Worm (Caenorhabditis elegans) whole organism, mixed stage, embryonic: ENCODE data around the gene smg-7.

Experiments used
- M03D4.4 ChIP-seq: sonication (generic microtip); optimal IDR thresholded peaks from 2 replicates; lab custom pipeline; 2017; ENCODE audit warnings: mild to moderate bottlenecking, missing genetic modification characterization, missing compliant biosample characterization
- bed-3 ChIP-seq: fragments of 200-800 bp; sonication (Bioruptor generic); optimal IDR thresholded peaks from 3 replicates; lab custom pipeline; 2018; ENCODE audit warnings: mild to moderate bottlenecking, missing genetic modification characterization, moderate library complexity, missing compliant biosample characterization
- blmp-1 ChIP-seq: fragments of 150-350 bp; optimal IDR thresholded peaks from 2 replicates; lab custom pipeline; 2014; ENCODE audit warnings: missing biosample characterization, missing genetic modification characterization
- ceh-39 ChIP-seq: fragments of 150-350 bp; optimal IDR thresholded peaks from 2 replicates; lab custom pipeline; 2014; ENCODE audit warnings: missing biosample characterization, missing genetic modification characterization
- ces-1 ChIP-seq: fragments of 150-350 bp; optimal IDR thresholded peaks from 2 replicates; lab custom pipeline; 2014; ENCODE audit warnings: missing biosample characterization, missing genetic modification reagents, missing genetic modification characterization
- cnd-1 ChIP-seq: fragments of 200-800 bp; sonication (Bioruptor generic); optimal IDR thresholded peaks from 2 replicates; lab custom pipeline; 2018; ENCODE audit warnings: mild to moderate bottlenecking, missing genetic modification characterization, missing compliant biosample characterization
- drap-1 ChIP-seq: fragments of 200-800 bp; sonication (Bioruptor generic); optimal IDR thresholded peaks from 3 replicates; lab custom pipeline; 2018; ENCODE audit warnings: mild to moderate bottlenecking, missing genetic modification characterization, missing compliant biosample characterization
- elt-1 ChIP-seq: sonication (generic microtip); optimal IDR thresholded peaks from 2 replicates; lab custom pipeline; 2017; ENCODE audit warnings: missing genetic modification characterization, mild to moderate bottlenecking, missing compliant biosample characterization, antibody characterized with exemption, moderate library complexity, borderline replicate concordance; ENCODE audit not compliant: insufficient read depth
- elt-3 ChIP-seq: fragments of 150-350 bp; optimal IDR thresholded peaks from 2 replicates; lab custom pipeline; 2014; ENCODE audit warnings: missing biosample characterization, missing genetic modification characterization
- ham-2 ChIP-seq: fragments of 200-800 bp; sonication (Bioruptor generic); optimal IDR thresholded peaks from 2 replicates; lab custom pipeline; 2018; ENCODE audit warnings: mild to moderate bottlenecking, missing genetic modification characterization, missing compliant biosample characterization
- hlh-1 ChIP-seq: fragments of 150-350 bp; optimal IDR thresholded peaks from 2 replicates; lab custom pipeline; 2014; ENCODE audit warnings: missing biosample characterization, missing genetic modification reagents, missing genetic modification characterization
- lin-32 ChIP-seq: fragments of 200-800 bp; sonication (Bioruptor generic); optimal IDR thresholded peaks from 2 replicates; lab custom pipeline; 2018; ENCODE audit warnings: mild to moderate bottlenecking, missing genetic modification characterization, missing compliant biosample characterization
- lsy-2 ChIP-seq: fragments of 150-350 bp; optimal IDR thresholded peaks from 2 replicates; lab custom pipeline; 2014; ENCODE audit warnings: missing biosample characterization, missing genetic modification characterization
- mep-1 ChIP-seq: fragments of 150-350 bp; optimal IDR thresholded peaks from 2 replicates; lab custom pipeline; 2017; ENCODE audit warnings: missing biosample characterization, missing genetic modification reagents, missing genetic modification characterization, inconsistent platforms
- mls-2 ChIP-seq: sonication (generic microtip); optimal IDR thresholded peaks from 2 replicates; lab custom pipeline; 2016; ENCODE audit warnings: mild to moderate bottlenecking, missing genetic modification characterization, moderate library complexity, missing compliant biosample characterization
- nhr-12 ChIP-seq: fragments of 150-350 bp; optimal IDR thresholded peaks from 2 replicates; lab custom pipeline; 2014; ENCODE audit warnings: missing biosample characterization, missing genetic modification characterization
- nhr-2 ChIP-seq: fragments of 150-350 bp; optimal IDR thresholded peaks from 2 replicates; lab custom pipeline; 2014; ENCODE audit warnings: missing biosample characterization, missing genetic modification characterization
- nhr-237 ChIP-seq: fragments of 150-350 bp; optimal IDR thresholded peaks from 2 replicates; lab custom pipeline; 2014; ENCODE audit warnings: missing biosample characterization, missing genetic modification characterization
- nhr-28 ChIP-seq: fragments of 150-350 bp; optimal IDR thresholded peaks from 2 replicates; lab custom pipeline; 2014; ENCODE audit warnings: missing biosample characterization, missing genetic modification characterization
- nhr-76 ChIP-seq: sonication (generic microtip); optimal IDR thresholded peaks from 2 replicates; lab custom pipeline; 2017; ENCODE audit warnings: missing biosample characterization, missing genetic modification characterization
- pha-4 ChIP-seq: fragments of 150-350 bp; optimal IDR thresholded peaks from 2 replicates; lab custom pipeline; 2018; ENCODE audit warnings: missing biosample characterization, missing genetic modification reagents, missing genetic modification characterization
- sem-2 ChIP-seq: fragments of 200-800 bp; sonication (Bioruptor generic); optimal IDR thresholded peaks from 2 replicates; lab custom pipeline; 2018; ENCODE audit warnings: mild to moderate bottlenecking, missing genetic modification characterization, missing compliant biosample characterization
- snpc-4 ChIP-seq: fragments of 150-350 bp; optimal IDR thresholded peaks from 2 replicates; lab custom pipeline; 2014; ENCODE audit warnings: missing biosample characterization, missing genetic modification characterization
- sptf-1 ChIP-seq: sonication (generic microtip); optimal IDR thresholded peaks from 2 replicates; lab custom pipeline; 2017; ENCODE audit warnings: mild to moderate bottlenecking, missing genetic modification characterization, moderate library complexity, missing compliant biosample characterization
- tbx-8 ChIP-seq: fragments of 200-800 bp; sonication (Bioruptor generic); optimal IDR thresholded peaks from 2 replicates; lab custom pipeline; 2018; ENCODE audit warnings: mild to moderate bottlenecking, missing genetic modification characterization, moderate library complexity, missing compliant biosample characterization
- unc-120 ChIP-seq: sonication (generic microtip); optimal IDR thresholded peaks from 2 replicates; lab custom pipeline; 2017; ENCODE audit warnings: missing genetic modification characterization, missing compliant biosample characterization; ENCODE audit not compliant: poor library complexity, severe bottlenecking
- unc-39 ChIP-seq: fragments of 150-350 bp; optimal IDR thresholded peaks from 2 replicates; lab custom pipeline; 2014; ENCODE audit warnings: missing biosample characterization, missing genetic modification characterization
- unc-62 ChIP-seq: fragments of 150-350 bp; optimal IDR thresholded peaks from 2 replicates; lab custom pipeline; 2014; ENCODE audit warnings: missing biosample characterization, missing genetic modification reagents, missing genetic modification characterization
- zip-8 ChIP-seq: fragments of 150-350 bp; optimal IDR thresholded peaks from 2 replicates; lab custom pipeline; 2014; ENCODE audit warnings: missing biosample characterization, missing genetic modification characterization
- ztf-11 ChIP-seq: fragments of 150-350 bp; optimal IDR thresholded peaks from 2 replicates; lab custom pipeline; 2014; ENCODE audit warnings: missing biosample characterization, missing genetic modification characterization

The smg-7 gene

DNA sequence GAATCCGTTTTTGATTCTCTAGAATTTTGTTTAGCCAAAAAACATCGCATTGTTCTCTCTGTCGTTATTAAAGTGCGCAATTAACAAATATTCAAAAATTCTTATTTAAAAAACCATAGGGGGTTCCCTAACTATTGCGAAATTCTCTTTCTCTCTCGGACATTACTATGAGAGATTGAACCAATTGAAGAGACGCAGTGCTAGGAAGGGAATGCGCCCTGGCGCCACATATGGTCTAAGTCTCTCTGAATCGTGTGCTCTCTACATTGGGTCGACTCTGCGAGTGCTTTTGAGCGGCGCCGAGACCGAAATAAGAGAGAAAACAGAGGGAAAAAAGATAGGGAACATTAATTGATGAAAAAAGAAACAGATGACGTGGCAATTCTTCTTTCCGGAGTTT, 43.6 kb upstream of the smg-7 start:
- TF ChIP-seq zip-8 (tag; lab: Kevin White, UChicago) (no peak), unc-62 (GFP tag; lab: Kevin White, UChicago) (no peak), elt-3 (no peak), lsy-2 (tag; lab: Kevin White, UChicago) (no peak), pha-4 (no peak), unc-120 (tag; lab: Kevin White, UChicago) (peak; percentile 80), sptf-1 (no peak), mep-1 (tag; lab: Kevin White, UChicago) (peak; percentile 25), nhr-237 (tag; lab: Kevin White, UChicago) (peak; percentile 49), snpc-4 (no peak), tbx-8 (no peak), bed-3 (GFP tag; lab: Kevin White, UChicago) (no peak), ces-1 (GFP tag; lab: Kevin White, UChicago) (peak; percentile 35)
- TF ChIP-seq, all 35 proteins: peak for 4

DNA sequence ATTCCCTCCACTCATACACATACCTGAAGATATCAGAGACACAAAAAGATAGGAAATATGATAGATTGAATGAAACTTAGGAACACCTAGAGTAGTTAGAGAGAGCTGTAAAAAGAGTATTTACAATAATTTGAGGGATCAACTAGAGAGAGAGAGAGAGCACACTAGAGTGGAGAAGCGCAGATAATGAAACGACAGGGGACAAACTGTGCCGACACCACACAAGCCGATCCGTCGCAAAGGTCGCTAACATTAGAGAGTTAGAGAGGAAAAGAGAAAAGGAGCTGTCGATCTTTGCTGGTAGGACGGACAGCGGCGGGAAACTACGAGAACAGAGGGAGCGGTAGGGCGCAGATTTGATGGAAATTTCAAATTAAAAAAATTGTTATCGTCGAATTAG, 42.9 kb upstream of the smg-7 start, which contains the start of gene dyci-1:
TSS of gene dyci-1 (minus strand) at position 122 of the 400 bp plus-strand sequence.
- TF ChIP-seq pha-4 (peak; percentile 38), snpc-4 (no peak), nhr-12 (tag; lab: Kevin White, UChicago) (no peak), ham-2 (GFP tag; lab: Kevin White, UChicago) (peak; percentile 91), unc-120 (tag; lab: Kevin White, UChicago) (peak; percentile 77), nhr-76 (tag; lab: Kevin White, UChicago) (no peak), hlh-1 (tag; lab: Kevin White, UChicago) (peak; percentile 41)

DNA sequence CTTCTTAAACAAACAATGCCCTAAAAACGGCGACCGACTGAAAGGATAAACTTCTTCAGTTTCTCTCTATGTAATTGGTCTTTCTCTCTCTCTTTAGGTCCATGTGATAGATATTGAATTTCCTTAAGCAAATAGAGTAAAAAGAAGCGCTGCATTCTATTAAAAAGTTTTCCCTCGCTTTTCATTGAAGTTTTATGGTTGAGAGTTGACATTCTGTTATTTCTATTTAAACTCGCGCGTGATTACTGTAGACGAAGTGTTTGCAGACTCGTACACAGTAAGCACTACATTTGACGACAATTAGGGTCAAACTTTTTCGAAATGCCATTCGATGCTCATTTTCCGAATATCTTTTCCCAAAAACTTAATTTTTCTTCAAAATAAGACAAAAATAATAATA, 34.9 kb upstream of the smg-7 start:
- TF ChIP-seq lin-32 (GFP tag; lab: Kevin White, UChicago): no peak
- no peak for TF ChIP-seq pha-4
- TF ChIP-seq hlh-1 (tag; lab: Kevin White, UChicago): no peak
- no peak for TF ChIP-seq bed-3 (GFP tag; lab: Kevin White, UChicago)
- no peak for TF ChIP-seq M03D4.4
- TF ChIP-seq sem-2 (GFP tag; lab: Kevin White, UChicago): no peak
- TF ChIP-seq ces-1 (GFP tag; lab: Kevin White, UChicago): no peak
- TF ChIP-seq ham-2 (GFP tag; lab: Kevin White, UChicago): no peak
- no peak for TF ChIP-seq unc-62 (GFP tag; lab: Kevin White, UChicago)
- TF ChIP-seq unc-39: no peak
- TF ChIP-seq elt-3: no peak
- TF ChIP-seq elt-1 (tag; lab: Kevin White, UChicago): no peak
- TF ChIP-seq ztf-11 (tag; lab: Kevin White, UChicago): no peak
- TF ChIP-seq mls-2 (tag; lab: Kevin White, UChicago): no peak
- no peak for TF ChIP-seq nhr-2 (tag; lab: Kevin White, UChicago)
- no peak for TF ChIP-seq drap-1 (GFP tag; lab: Kevin White, UChicago)
- no peak for TF ChIP-seq nhr-12 (tag; lab: Kevin White, UChicago)
- TF ChIP-seq zip-8 (tag; lab: Kevin White, UChicago): no peak
- TF ChIP-seq, all 35 proteins: peak for 0

DNA sequence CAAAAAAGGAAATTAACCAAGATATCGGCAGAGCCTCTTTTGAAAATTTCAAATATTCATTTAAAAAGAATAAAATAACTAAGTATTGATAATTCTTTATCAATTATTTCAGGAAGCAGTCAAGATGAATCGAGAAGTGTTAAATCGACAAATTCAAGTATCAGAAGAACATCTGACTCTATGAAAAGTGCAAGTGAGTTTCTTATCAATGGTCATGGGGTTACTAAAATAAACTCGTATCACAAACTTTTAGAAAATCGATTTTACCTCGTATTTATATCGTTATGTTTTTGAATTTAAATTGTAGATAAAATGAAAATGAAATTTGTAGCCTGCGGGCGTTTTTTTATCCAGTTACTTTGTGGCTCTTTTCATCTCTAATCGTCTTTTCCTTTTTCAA, 29.3 kb upstream of the smg-7 start:
- TF ChIP-seq mls-2 (tag; lab: Kevin White, UChicago) (no peak), nhr-12 (tag; lab: Kevin White, UChicago) (no peak), nhr-28 (tag; lab: Kevin White, UChicago) (no peak), tbx-8 (no peak), unc-120 (tag; lab: Kevin White, UChicago) (no peak), ztf-11 (tag; lab: Kevin White, UChicago) (no peak), mep-1 (tag; lab: Kevin White, UChicago) (no peak)
- TF ChIP-seq, all 35 proteins: peak for 0

DNA sequence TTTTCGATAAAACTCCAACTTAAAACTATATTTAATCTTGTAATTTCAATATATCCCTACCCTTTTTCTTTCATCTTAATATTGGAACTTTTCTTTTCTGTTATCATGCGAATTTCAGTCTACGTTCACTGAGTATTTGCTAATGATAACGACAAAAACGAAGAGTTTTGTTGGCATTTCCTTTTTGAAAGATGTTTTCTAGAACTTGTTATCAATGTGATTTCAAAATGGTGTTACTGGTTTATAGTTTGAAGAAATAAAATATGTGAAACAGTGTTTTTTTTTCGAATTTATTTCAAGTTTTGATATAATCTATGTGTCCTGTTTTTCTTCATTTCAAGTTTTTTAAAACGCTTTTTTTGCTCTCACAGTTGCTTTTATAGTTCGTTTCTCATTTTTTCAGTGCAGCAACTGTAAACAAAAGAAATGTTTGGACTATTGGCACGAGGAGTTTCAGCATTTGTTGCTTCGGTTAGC, 28.2 kb upstream of the smg-7 start, which contains the start of gene anat-1:
TSS of gene anat-1 (plus strand) at position 427 of the 477 bp plus-strand sequence.
- TF ChIP-seq zip-8 (tag; lab: Kevin White, UChicago) (no peak), unc-120 (tag; lab: Kevin White, UChicago) (no peak), unc-62 (GFP tag; lab: Kevin White, UChicago) (no peak), nhr-28 (tag; lab: Kevin White, UChicago) (no peak), cnd-1 (tag; lab: Kevin White, UChicago) (no peak), M03D4.4 (no peak), ceh-39 (tag; lab: Kevin White, UChicago) (no peak), blmp-1 (tag; lab: Kevin White, UChicago) (no peak), lin-32 (GFP tag; lab: Kevin White, UChicago) (no peak), ces-1 (GFP tag; lab: Kevin White, UChicago) (no peak), drap-1 (GFP tag; lab: Kevin White, UChicago) (no peak), hlh-1 (tag; lab: Kevin White, UChicago) (no peak), nhr-76 (tag; lab: Kevin White, UChicago) (no peak), elt-3 (no peak), mep-1 (tag; lab: Kevin White, UChicago) (no peak), nhr-2 (tag; lab: Kevin White, UChicago) (no peak), pha-4 (no peak)
